Worm (Caenorhabditis elegans) whole organism, L1 larva: ENCODE results near the gene K08E4.7.

Experiments used
- C04F5.9 ChIP-seq: sonication (generic microtip); optimal IDR thresholded peaks from 2 replicates; lab custom pipeline; 2016; ENCODE audit warnings: missing genetic modification characterization, missing compliant biosample characterization
- C34B4.2 ChIP-seq: sonication (generic microtip); optimal IDR thresholded peaks from 2 replicates; lab custom pipeline; 2017; ENCODE audit warnings: mild to moderate bottlenecking, missing genetic modification characterization, missing compliant biosample characterization
- alr-1 ChIP-seq: fragments of 200-800 bp; sonication (Bioruptor generic); optimal IDR thresholded peaks from 2 replicates; lab custom pipeline; 2018; ENCODE audit warnings: borderline replicate concordance, mild to moderate bottlenecking, missing genetic modification characterization, missing compliant biosample characterization
- aly-2 ChIP-seq: fragments of 150-350 bp; optimal IDR thresholded peaks from 2 replicates; lab custom pipeline; 2014; ENCODE audit warnings: missing biosample characterization, missing genetic modification characterization
- blmp-1 ChIP-seq: fragments of 150-350 bp; optimal IDR thresholded peaks from 2 replicates; lab custom pipeline; 2014; ENCODE audit warnings: missing biosample characterization, missing genetic modification characterization
- ceh-8 ChIP-seq: fragments of 200-800 bp; sonication (Bioruptor generic); optimal IDR thresholded peaks from 2 replicates; lab custom pipeline; 2018; ENCODE audit warnings: mild to moderate bottlenecking, missing genetic modification characterization, moderate library complexity, missing compliant biosample characterization
- ceh-82 ChIP-seq, 3 experiments: fragments of 150-350 bp in 1 of 3; sonication (generic microtip) in 2 of 3; optimal IDR thresholded peaks; 2 replicates each; lab custom pipeline; 2014 to 2017; ENCODE audit warnings: missing biosample characterization in 3 of 3, missing genetic modification characterization in 3 of 3
- ces-1 ChIP-seq: fragments of 150-350 bp; optimal IDR thresholded peaks from 2 replicates; lab custom pipeline; 2014; ENCODE audit warnings: missing biosample characterization, missing genetic modification reagents, missing genetic modification characterization
- efl-1 ChIP-seq, 4 experiments: fragments of 150-350 bp; optimal IDR thresholded peaks in 3 of 4; peaks in 1 of 4; 1 replicate in 1 of 4; 2 replicates in 3 of 4; lab custom pipeline; 2014; ENCODE audit warnings: missing biosample characterization in 2 of 4, missing genetic modification characterization in 2 of 4, missing genetic modification reagents in 2 of 4
- efl-3 ChIP-seq: fragments of 200-800 bp; sonication (Bioruptor generic); optimal IDR thresholded peaks from 2 replicates; lab custom pipeline; 2018; ENCODE audit warnings: mild to moderate bottlenecking, missing genetic modification characterization, missing compliant biosample characterization
- egl-13 ChIP-seq: sonication (generic microtip); optimal IDR thresholded peaks from 2 replicates; lab custom pipeline; 2016; ENCODE audit warnings: missing genotype, missing genetic modification reagents, missing genetic modification characterization, missing compliant biosample characterization
- elt-2 ChIP-seq: sonication (generic microtip); optimal IDR thresholded peaks from 2 replicates; lab custom pipeline; 2016; ENCODE audit warnings: missing genetic modification characterization, mild to moderate bottlenecking, inconsistent platforms, missing compliant biosample characterization, missing genetic modification reagents
- elt-3 ChIP-seq, 6 experiments: fragments of 150-350 bp in 1 of 6; sonication (generic microtip); optimal IDR thresholded peaks; 2 replicates each; lab custom pipeline; 2017 to 2018; ENCODE audit warnings: missing biosample characterization in 6 of 6, missing genetic modification characterization in 6 of 6, inconsistent platforms in 1 of 6
- ets-5 ChIP-seq: fragments of 200-800 bp; sonication (Bioruptor generic); IDR thresholded peaks from 2 replicates; pipeline ENCODE4 v1.3.6; 2022; ENCODE audit warnings: missing genetic modification characterization, missing compliant biosample characterization
- fkh-10 ChIP-seq: sonication (generic microtip); optimal IDR thresholded peaks from 2 replicates; lab custom pipeline; 2017; ENCODE audit warnings: missing biosample characterization, missing genetic modification reagents, missing genetic modification characterization
- fkh-4 ChIP-seq: sonication (generic microtip); optimal IDR thresholded peaks from 2 replicates; lab custom pipeline; 2016; ENCODE audit warnings: missing compliant biosample characterization, missing genetic modification characterization, borderline replicate concordance
- fos-1 ChIP-seq: fragments of 150-350 bp; optimal IDR thresholded peaks from 2 replicates; lab custom pipeline; 2014; ENCODE audit warnings: missing biosample characterization, missing genetic modification characterization
- grh-1 ChIP-seq: fragments of 200-800 bp; sonication (Bioruptor generic); IDR thresholded peaks from 2 replicates; pipeline ENCODE4 v1.3.6; 2022; ENCODE audit warnings: missing genetic modification reagents, missing genetic modification characterization, missing compliant biosample characterization
- hpl-2 ChIP-seq: fragments of 150-350 bp; optimal IDR thresholded peaks from 2 replicates; lab custom pipeline; 2014; ENCODE audit warnings: missing biosample characterization, missing genetic modification reagents, missing genetic modification characterization
- isw-1 ChIP-seq: fragments of 200-800 bp; sonication (Bioruptor generic); IDR thresholded peaks from 2 replicates; pipeline ENCODE4 v1.3.6; 2022; ENCODE audit warnings: missing genetic modification characterization, missing compliant biosample characterization
- lin-13 ChIP-seq: fragments of 150-350 bp; optimal IDR thresholded peaks from 2 replicates; lab custom pipeline; 2014; ENCODE audit warnings: missing biosample characterization, missing genetic modification reagents, missing genetic modification characterization
- lin-35 ChIP-seq, 2 experiments: fragments of 150-350 bp; optimal IDR thresholded peaks; 2 replicates each; lab custom pipeline; 2014; ENCODE audit warnings: missing biosample characterization in 2 of 2, missing genetic modification characterization in 2 of 2, missing genetic modification reagents in 2 of 2
- lsy-2 ChIP-seq, 2 experiments: fragments of 150-350 bp; optimal IDR thresholded peaks; 2 replicates each; lab custom pipeline; 2014; ENCODE audit warnings: missing biosample characterization in 2 of 2, missing genetic modification characterization in 2 of 2
- mab-9 ChIP-seq: fragments of 200-800 bp; sonication (Bioruptor generic); IDR thresholded peaks from 2 replicates; pipeline ENCODE4 v1.3.6; 2022; ENCODE audit warnings: missing genetic modification reagents, missing genetic modification characterization, missing compliant biosample characterization
- mdl-1 ChIP-seq, 2 experiments: fragments of 150-350 bp; optimal IDR thresholded peaks; 2 replicates each; lab custom pipeline; 2014 to 2017; ENCODE audit warnings: missing biosample characterization in 2 of 2, missing genetic modification characterization in 2 of 2, inconsistent platforms in 1 of 2
- mep-1 ChIP-seq: fragments of 150-350 bp; optimal IDR thresholded peaks from 2 replicates; lab custom pipeline; 2014; ENCODE audit warnings: missing biosample characterization, missing genetic modification characterization
- nhr-11 ChIP-seq: fragments of 150-350 bp; optimal IDR thresholded peaks from 2 replicates; lab custom pipeline; 2014; ENCODE audit warnings: missing biosample characterization, missing genetic modification characterization
- nhr-12 ChIP-seq: sonication (generic microtip); optimal IDR thresholded peaks from 2 replicates; lab custom pipeline; 2017; ENCODE audit warnings: missing biosample characterization, missing genetic modification characterization
- nhr-20 ChIP-seq: sonication (generic microtip); optimal IDR thresholded peaks from 2 replicates; lab custom pipeline; 2016; ENCODE audit warnings: mild to moderate bottlenecking, missing genetic modification characterization, missing compliant biosample characterization
- nhr-28 ChIP-seq: fragments of 150-350 bp; optimal IDR thresholded peaks from 2 replicates; lab custom pipeline; 2014; ENCODE audit warnings: missing biosample characterization, missing genetic modification characterization
- nhr-47 ChIP-seq: sonication (generic microtip); optimal IDR thresholded peaks from 2 replicates; lab custom pipeline; 2016; ENCODE audit warnings: mild to moderate bottlenecking, missing genetic modification characterization, moderate library complexity, missing compliant biosample characterization
- nhr-71 ChIP-seq: sonication (generic microtip); optimal IDR thresholded peaks from 2 replicates; lab custom pipeline; 2016; ENCODE audit warnings: mild to moderate bottlenecking, missing genetic modification characterization, moderate library complexity, missing compliant biosample characterization
- nhr-76 ChIP-seq: sonication (generic microtip); optimal IDR thresholded peaks from 2 replicates; lab custom pipeline; 2017; ENCODE audit warnings: missing biosample characterization, missing genetic modification characterization
- nhr-77 ChIP-seq: fragments of 150-350 bp; optimal IDR thresholded peaks from 2 replicates; lab custom pipeline; 2014; ENCODE audit warnings: missing biosample characterization, missing genetic modification characterization
- nhr-84 ChIP-seq: sonication (generic microtip); optimal IDR thresholded peaks from 2 replicates; lab custom pipeline; 2017; ENCODE audit warnings: missing biosample characterization, missing genetic modification characterization
- nhr-85 ChIP-seq: sonication (generic microtip); peaks from one replicate; lab custom pipeline; 2016; ENCODE audit warnings: missing genetic modification characterization, inconsistent platforms, missing compliant biosample characterization
- nhr-90 ChIP-seq: sonication (generic microtip); optimal IDR thresholded peaks from 2 replicates; lab custom pipeline; 2016; ENCODE audit warnings: mild to moderate bottlenecking, missing genetic modification characterization, missing compliant biosample characterization; ENCODE audit not compliant: poor library complexity
- pag-3 ChIP-seq: sonication (generic microtip); optimal IDR thresholded peaks from 2 replicates; lab custom pipeline; 2017; ENCODE audit warnings: missing genetic modification characterization, mild to moderate bottlenecking, missing compliant biosample characterization, antibody characterized with exemption, borderline replicate concordance; ENCODE audit not compliant: insufficient read depth
- pqm-1 ChIP-seq: sonication (generic microtip); optimal IDR thresholded peaks from 3 replicates; lab custom pipeline; 2017; ENCODE audit warnings: missing biosample characterization, missing genetic modification characterization
- rnt-1 ChIP-seq: sonication (generic microtip); optimal IDR thresholded peaks from 2 replicates; lab custom pipeline; 2016; ENCODE audit warnings: mild to moderate bottlenecking, missing genetic modification characterization, moderate library complexity, missing compliant biosample characterization
- snu-23 ChIP-seq: sonication (generic microtip); optimal IDR thresholded peaks from 2 replicates; lab custom pipeline; 2016; ENCODE audit warnings: missing genetic modification characterization, missing compliant biosample characterization
- sptf-1 ChIP-seq: fragments of 150-350 bp; optimal IDR thresholded peaks from 2 replicates; lab custom pipeline; 2014; ENCODE audit warnings: missing biosample characterization, missing genetic modification characterization
- sup-37 ChIP-seq: fragments of 200-800 bp; sonication (Bioruptor generic); optimal IDR thresholded peaks from 2 replicates; lab custom pipeline; 2018; ENCODE audit warnings: mild to moderate bottlenecking, missing genetic modification characterization, missing compliant biosample characterization
- tbx-2 ChIP-seq: sonication (generic microtip); optimal IDR thresholded peaks from 2 replicates; lab custom pipeline; 2016; ENCODE audit warnings: missing genetic modification characterization, missing compliant biosample characterization
- tlp-1 ChIP-seq: fragments of 150-350 bp; optimal IDR thresholded peaks from 2 replicates; lab custom pipeline; 2014; ENCODE audit warnings: missing biosample characterization, missing genetic modification characterization
- unc-130 ChIP-seq: fragments of 150-350 bp; optimal IDR thresholded peaks from 2 replicates; lab custom pipeline; 2017; ENCODE audit warnings: missing biosample characterization, missing genetic modification characterization, inconsistent platforms
- unc-30 ChIP-seq: sonication (generic microtip); optimal IDR thresholded peaks from 2 replicates; lab custom pipeline; 2017; ENCODE audit warnings: missing biosample characterization, missing genetic modification characterization
- unc-62 ChIP-seq: fragments of 150-350 bp; optimal IDR thresholded peaks from 2 replicates; lab custom pipeline; 2014; ENCODE audit warnings: missing biosample characterization, missing genetic modification reagents, missing genetic modification characterization
- unc-86 ChIP-seq: sonication (generic microtip); optimal IDR thresholded peaks from 2 replicates; lab custom pipeline; 2016; ENCODE audit warnings: missing genetic modification characterization, missing compliant biosample characterization
- unc-98 ChIP-seq: fragments of 200-800 bp; sonication (Bioruptor generic); IDR thresholded peaks from 2 replicates; pipeline ENCODE4 v1.3.6; 2022; ENCODE audit warnings: missing genetic modification characterization, missing compliant biosample characterization
- zag-1 ChIP-seq: fragments of 150-350 bp; optimal IDR thresholded peaks from 2 replicates; lab custom pipeline; 2014; ENCODE audit warnings: missing biosample characterization, missing genetic modification characterization
- ztf-4 ChIP-seq: fragments of 150-350 bp; optimal IDR thresholded peaks from 2 replicates; lab custom pipeline; 2014; ENCODE audit warnings: missing biosample characterization, missing genetic modification characterization

K08E4.7 gene

ce11 chrIV:12051049-12051792, 24.4 kb upstream of the K08E4.7 start, which contains the start of the genes bre-5 and spt-5:
TSS of gene bre-5 (minus strand) at chrIV:12051215.
TSS of gene spt-5 (plus strand) at chrIV:12051491.
- TF ChIP-seq mdl-1 (tag; optimal IDR thresholded peaks at IDR 0.05; lab: Kevin White, UChicago) (no peak), ets-5 (GFP tag; lab: Robert Waterston, UW) (no peak), tbx-2 (tag; lab: Kevin White, UChicago) (no peak), lin-13 (GFP tag; lab: Kevin White, UChicago) (no peak), pag-3 (no peak), fkh-4 (no peak), nhr-84 (tag; lab: Kevin White, UChicago) (no peak), unc-98 (GFP tag; lab: Robert Waterston, UW) (no peak), nhr-28 (tag; lab: Kevin White, UChicago) (no peak), blmp-1 (tag; lab: Kevin White, UChicago) (no peak), ceh-8 (GFP tag; lab: Kevin White, UChicago) (no peak), mep-1 (tag; lab: Kevin White, UChicago) (no peak), efl-1 (optimal IDR thresholded peaks at IDR 0.05; lab: Kevin White, UChicago) (peak; percentile 24 to 47), efl-1 (GFP tag; optimal IDR thresholded peaks at IDR 0.05 in 1 of 2; lab: Kevin White, UChicago) (peak; percentile 50 to 72), C04F5.9 (tag; lab: Kevin White, UChicago) (no peak), zag-1 (tag; lab: Kevin White, UChicago) (no peak), fos-1 (tag; lab: Kevin White, UChicago) (no peak), sptf-1 (tag; lab: Kevin White, UChicago) (no peak), rnt-1 (tag; lab: Kevin White, UChicago) (peak; percentile 5), ceh-82 (tag; optimal IDR thresholded peaks at IDR 0.05; lab: Kevin White, UChicago) (peak in 1 of 3 experiments; percentile 1), nhr-76 (tag; lab: Kevin White, UChicago) (no peak), egl-13 (tag; lab: Kevin White, UChicago) (no peak), pqm-1 (tag; lab: Kevin White, UChicago) (no peak), aly-2 (tag; lab: Kevin White, UChicago) (no peak), nhr-90 (no peak), nhr-71 (tag; lab: Kevin White, UChicago) (peak; percentile 48), elt-2 (no peak), grh-1 (GFP tag; lab: Robert Waterston, UW) (no peak), unc-86 (tag; lab: Kevin White, UChicago) (no peak), unc-130 (tag; lab: Kevin White, UChicago) (peak; percentile 61), elt-3 (tag; optimal IDR thresholded peaks at IDR 0.05; lab: Kevin White, UChicago) (no peak), lsy-2 (tag; optimal IDR thresholded peaks at IDR 0.05; lab: Kevin White, UChicago) (peak; percentile 49 to 62), fkh-10 (no peak), lin-35 (GFP tag; optimal IDR thresholded peaks at IDR 0.05; lab: Kevin White, UChicago) (peak; percentile 29 to 38), ces-1 (GFP tag; lab: Kevin White, UChicago) (no peak), hpl-2 (GFP tag; lab: Kevin White, UChicago) (no peak), tlp-1 (tag; lab: Kevin White, UChicago) (no peak), nhr-11 (tag; lab: Kevin White, UChicago) (no peak), ztf-4 (tag; lab: Kevin White, UChicago) (no peak), nhr-20 (peak; percentile 34), mab-9 (GFP tag; lab: Robert Waterston, UW) (no peak), unc-30 (tag; lab: Kevin White, UChicago) (no peak), nhr-77 (tag; lab: Kevin White, UChicago) (no peak), alr-1 (tag; lab: Kevin White, UChicago) (no peak), C34B4.2 (no peak), nhr-85 (tag; lab: Kevin White, UChicago) (peak; percentile 45), sup-37 (GFP tag; lab: Kevin White, UChicago) (no peak), isw-1 (GFP tag; lab: Robert Waterston, UW) (no peak), nhr-47 (peak; percentile 52), efl-3 (GFP tag; lab: Kevin White, UChicago) (no peak), unc-62 (no peak), snu-23 (GFP tag; lab: Kevin White, UChicago) (peak; percentile 41), nhr-12 (tag; lab: Kevin White, UChicago) (no peak)
